Fruit fly (Drosophila melanogaster): ENCODE results near the gene Npc2d.

The Npc2d gene

dm6 chr3R:10053559-10053958 lies 2.3 kb downstream of the Npc2d start (continued):
- TF ChIP-seq E2f2 (GFP tag; IDR thresholded peaks at IDR 0.05): no peak
- peak; percentile 45 for TF ChIP-seq NfI (GFP tag; optimal IDR thresholded peaks at IDR 0.05)
- no peak for TF ChIP-seq btn (GFP tag; optimal IDR thresholded peaks at IDR 0.05)
- no peak for TF ChIP-seq CG12155 (GFP tag; optimal IDR thresholded peaks at IDR 0.05)
- TF ChIP-seq CG11723 (GFP tag; optimal IDR thresholded peaks at IDR 0.05): no peak
- TF ChIP-seq exex (tag; optimal IDR thresholded peaks at IDR 0.05): no peak
- TF ChIP-seq Xbp1 (GFP tag; optimal IDR thresholded peaks at IDR 0.05): no peak
- TF ChIP-seq HLH4C (GFP tag; IDR thresholded peaks at IDR 0.05; ENCODE audit: partially characterized antibody): no peak
- TF ChIP-seq tap (tag; optimal IDR thresholded peaks at IDR 0.05): no peak
- TF ChIP-seq vnd (GFP tag; IDR thresholded peaks at IDR 0.05; ENCODE audit: partially characterized antibody): no peak
- TF ChIP-seq Gsc (GFP tag; IDR thresholded peaks at IDR 0.05): no peak
- TF ChIP-seq kah (GFP tag; optimal IDR thresholded peaks at IDR 0.05): no peak
- no peak for TF ChIP-seq cg (GFP tag; optimal IDR thresholded peaks at IDR 0.05)
- TF ChIP-seq ro (GFP tag; IDR thresholded peaks at IDR 0.05): no peak
- TF ChIP-seq CG3065 (GFP tag; optimal IDR thresholded peaks at IDR 0.05): no peak
- no peak for TF ChIP-seq Gug (GFP tag; IDR thresholded peaks at IDR 0.05)
- no peak for TF ChIP-seq gce (GFP tag; IDR thresholded peaks at IDR 0.05)
- TF ChIP-seq fd96Cb (tag; optimal IDR thresholded peaks at IDR 0.05): no peak
- no peak for TF ChIP-seq CG11695 (GFP tag; IDR thresholded peaks at IDR 0.05)
- TF ChIP-seq CG3281 (GFP tag; optimal IDR thresholded peaks at IDR 0.05): peak; percentile 43
- no peak for TF ChIP-seq CG1024 (GFP tag; IDR thresholded peaks at IDR 0.05)
- TF ChIP-seq vvl (GFP tag; IDR thresholded peaks at IDR 0.05): no peak
- TF ChIP-seq BEAF-32 (GFP tag; optimal IDR thresholded peaks at IDR 0.05): no peak
- no peak for TF ChIP-seq HLH3B (GFP tag; IDR thresholded peaks at IDR 0.05)
- TF ChIP-seq sob (GFP tag; IDR thresholded peaks at IDR 0.05): no peak
- no peak for TF ChIP-seq scrt (GFP tag; optimal IDR thresholded peaks at IDR 0.05)
- no peak for TF ChIP-seq pho (GFP tag; optimal IDR thresholded peaks at IDR 0.05)
- no peak for TF ChIP-seq az2 (GFP tag; optimal IDR thresholded peaks at IDR 0.05)
- TF ChIP-seq corto (GFP tag; optimal IDR thresholded peaks at IDR 0.05): no peak
- no peak for TF ChIP-seq CG2712 (tag; optimal IDR thresholded peaks at IDR 0.05)
- TF ChIP-seq CG1603 (tag; optimal IDR thresholded peaks at IDR 0.05): peak; percentile 34
- peak; percentile 45 for TF ChIP-seq CG12219 (GFP tag; optimal IDR thresholded peaks at IDR 0.05)
- TF ChIP-seq Elba2 (GFP tag; optimal IDR thresholded peaks at IDR 0.05): no peak
- no peak for TF ChIP-seq jing (GFP tag; optimal IDR thresholded peaks at IDR 0.05)
- no peak for TF ChIP-seq CG30020 (tag; optimal IDR thresholded peaks at IDR 0.05)
- TF ChIP-seq hbn (GFP tag; IDR thresholded peaks at IDR 0.05; ENCODE audit: partially characterized antibody): no peak
- TF ChIP-seq jumu (GFP tag; optimal IDR thresholded peaks at IDR 0.05): no peak
- TF ChIP-seq CG17802 (tag; optimal IDR thresholded peaks at IDR 0.05): no peak
- TF ChIP-seq Meics (GFP tag; optimal IDR thresholded peaks at IDR 0.05): peak; percentile 44
- no peak for TF ChIP-seq dimm (GFP tag; IDR thresholded peaks at IDR 0.05)
- no peak for TF ChIP-seq chinmo (GFP tag; IDR thresholded peaks at IDR 0.05; ENCODE audit: partially characterized antibody)
- TF ChIP-seq bsh (GFP tag; optimal IDR thresholded peaks at IDR 0.05): no peak
- TF ChIP-seq mirr (GFP tag; optimal IDR thresholded peaks at IDR 0.05): peak; percentile 4
- peak; percentile 19 for TF ChIP-seq CG7271 (tag; optimal IDR thresholded peaks at IDR 0.05)
- no peak for TF ChIP-seq HLHmδ (GFP tag; optimal IDR thresholded peaks at IDR 0.05)
- TF ChIP-seq CG2889 (GFP tag; IDR thresholded peaks at IDR 0.05): no peak
